Fruit fly (Drosophila melanogaster) Kc167 (cell line): ENCODE results near the gene comt.

Experiments
- Sin3A ChIP-seq: fragments of >200 bp; optimal IDR thresholded peaks from 2 replicates; lab custom pipeline; 2018; ENCODE audit warnings: missing external identifiers
- h ChIP-seq: fragments of >200 bp; optimal IDR thresholded peaks from 3 replicates; lab custom pipeline; 2018; ENCODE audit warnings: missing external identifiers

dm6 chrX:13275139-13275538 is 16.3 kb downstream of the comt start:
- no peak for TF ChIP-seq Sin3A (lab: Kevin White, UChicago)
- no peak for TF ChIP-seq h (lab: Kevin White, UChicago)
